Worm (Caenorhabditis elegans) whole organism, midembryonic: ENCODE results near the gene sre-42.

ENCODE experiments used
- T22C8.4 ChIP-seq: fragments of 200-800 bp; sonication (Bioruptor generic); IDR thresholded peaks from 2 replicates; pipeline ENCODE4 v1.3.6; 2022; ENCODE audit warnings: missing genetic modification characterization, missing compliant biosample characterization
- cog-1 ChIP-seq: sonication (generic microtip); optimal IDR thresholded peaks from 2 replicates; lab custom pipeline; 2016; ENCODE audit warnings: missing genetic modification characterization, missing compliant biosample characterization
- flt-1 ChIP-seq: fragments of 200-800 bp; sonication (Bioruptor generic); IDR thresholded peaks from 2 replicates; pipeline ENCODE4 v1.3.6; 2022; ENCODE audit warnings: missing genetic modification characterization, missing compliant biosample characterization
- klf-2 ChIP-seq: fragments of 200-800 bp; sonication (Bioruptor generic); conservative IDR thresholded peaks from 2 replicates; pipeline ENCODE4 v1.3.6; 2022; ENCODE audit warnings: missing genetic modification reagents, missing genetic modification characterization, missing compliant biosample characterization
- med-1 ChIP-seq: sonication (generic microtip); optimal IDR thresholded peaks from 2 replicates; lab custom pipeline; 2017; ENCODE audit warnings: missing genetic modification characterization, mild to moderate bottlenecking, missing compliant biosample characterization, antibody characterized with exemption, missing genetic modification reagents; ENCODE audit not compliant: insufficient read depth
- ref-1 ChIP-seq: fragments of 200-800 bp; sonication (Bioruptor generic); conservative IDR thresholded peaks from 2 replicates; pipeline ENCODE4 v1.3.6; 2022; ENCODE audit warnings: missing genetic modification reagents, missing genetic modification characterization, missing compliant biosample characterization
- tab-1 ChIP-seq: fragments of 200-800 bp; sonication (Bioruptor generic); IDR thresholded peaks from 2 replicates; pipeline ENCODE4 v1.3.6; 2022; ENCODE audit warnings: missing genetic modification characterization, missing compliant biosample characterization
- ztf-23 ChIP-seq: fragments of 200-800 bp; sonication (Bioruptor generic); IDR thresholded peaks from 2 replicates; pipeline ENCODE4 v1.3.6; 2022; ENCODE audit warnings: missing genetic modification reagents, missing genetic modification characterization, missing compliant biosample characterization
- ztf-29 ChIP-seq: fragments of 200-800 bp; sonication (Bioruptor generic); IDR thresholded peaks from 2 replicates; pipeline ENCODE4 v1.3.6; 2022; ENCODE audit warnings: missing genetic modification reagents, missing genetic modification characterization, missing compliant biosample characterization

- no peak for TF ChIP-seq ztf-23 (GFP tag; lab: Robert Waterston, UW)
- no peak for TF ChIP-seq ztf-29 (GFP tag; lab: Robert Waterston, UW)
- no peak for TF ChIP-seq med-1 (GFP tag; lab: Kevin White, UChicago)
- TF ChIP-seq klf-2 (GFP tag; lab: Robert Waterston, UW): no peak
- no peak for TF ChIP-seq T22C8.4 (GFP tag; lab: Robert Waterston, UW)
- TF ChIP-seq tab-1 (GFP tag; lab: Robert Waterston, UW): no peak
- no peak for TF ChIP-seq flt-1 (GFP tag; lab: Robert Waterston, UW)
- TF ChIP-seq cog-1 (tag; lab: Kevin White, UChicago): no peak
- TF ChIP-seq ref-1 (GFP tag; lab: Robert Waterston, UW): no peak
Observed at ce11 chrII:12341566-12342223, 45.0 kb downstream of the sre-42 start.
